Worm (Caenorhabditis elegans) whole organism, mixed stage, embryonic: ENCODE data around the gene Y69E1A.1.
"Not testable (repeated sequence)": the region's sequence is repeated elsewhere in the genome, so short reads cannot be mapped to it uniquely, and the experiment has no call there.

Experiments
- M03D4.4 ChIP-seq: sonication (generic microtip); optimal IDR thresholded peaks from 2 replicates; lab custom pipeline; 2017; ENCODE audit warnings: mild to moderate bottlenecking, missing genetic modification characterization, missing compliant biosample characterization
- bed-3 ChIP-seq: fragments of 200-800 bp; sonication (Bioruptor generic); optimal IDR thresholded peaks from 3 replicates; lab custom pipeline; 2018; ENCODE audit warnings: mild to moderate bottlenecking, missing genetic modification characterization, moderate library complexity, missing compliant biosample characterization
- blmp-1 ChIP-seq: fragments of 150-350 bp; optimal IDR thresholded peaks from 2 replicates; lab custom pipeline; 2014; ENCODE audit warnings: missing biosample characterization, missing genetic modification characterization
- ceh-39 ChIP-seq: fragments of 150-350 bp; optimal IDR thresholded peaks from 2 replicates; lab custom pipeline; 2014; ENCODE audit warnings: missing biosample characterization, missing genetic modification characterization
- ceh-43 ChIP-seq: fragments of 200-800 bp; sonication (Bioruptor generic); optimal IDR thresholded peaks from 2 replicates; lab custom pipeline; 2018; ENCODE audit warnings: mild to moderate bottlenecking, missing genetic modification characterization, moderate library complexity, missing compliant biosample characterization
- cnd-1 ChIP-seq: fragments of 200-800 bp; sonication (Bioruptor generic); optimal IDR thresholded peaks from 2 replicates; lab custom pipeline; 2018; ENCODE audit warnings: mild to moderate bottlenecking, missing genetic modification characterization, missing compliant biosample characterization
- drap-1 ChIP-seq: fragments of 200-800 bp; sonication (Bioruptor generic); optimal IDR thresholded peaks from 3 replicates; lab custom pipeline; 2018; ENCODE audit warnings: mild to moderate bottlenecking, missing genetic modification characterization, missing compliant biosample characterization
- elt-3 ChIP-seq: fragments of 150-350 bp; optimal IDR thresholded peaks from 2 replicates; lab custom pipeline; 2014; ENCODE audit warnings: missing biosample characterization, missing genetic modification characterization
- ham-2 ChIP-seq: fragments of 200-800 bp; sonication (Bioruptor generic); optimal IDR thresholded peaks from 2 replicates; lab custom pipeline; 2018; ENCODE audit warnings: mild to moderate bottlenecking, missing genetic modification characterization, missing compliant biosample characterization
- hlh-1 ChIP-seq: fragments of 150-350 bp; optimal IDR thresholded peaks from 2 replicates; lab custom pipeline; 2014; ENCODE audit warnings: missing biosample characterization, missing genetic modification reagents, missing genetic modification characterization
- lin-13 ChIP-seq: fragments of 150-350 bp; optimal IDR thresholded peaks from 2 replicates; lab custom pipeline; 2014; ENCODE audit warnings: missing biosample characterization, missing genetic modification characterization
- mab-5 ChIP-seq: fragments of 150-350 bp; optimal IDR thresholded peaks from 2 replicates; lab custom pipeline; 2014; ENCODE audit warnings: missing biosample characterization, missing genetic modification characterization
- mep-1 ChIP-seq: fragments of 150-350 bp; optimal IDR thresholded peaks from 2 replicates; lab custom pipeline; 2017; ENCODE audit warnings: missing biosample characterization, missing genetic modification reagents, missing genetic modification characterization, inconsistent platforms
- mls-2 ChIP-seq: sonication (generic microtip); optimal IDR thresholded peaks from 2 replicates; lab custom pipeline; 2016; ENCODE audit warnings: mild to moderate bottlenecking, missing genetic modification characterization, moderate library complexity, missing compliant biosample characterization
- nhr-12 ChIP-seq: fragments of 150-350 bp; optimal IDR thresholded peaks from 2 replicates; lab custom pipeline; 2014; ENCODE audit warnings: missing biosample characterization, missing genetic modification characterization
- nhr-2 ChIP-seq: fragments of 150-350 bp; optimal IDR thresholded peaks from 2 replicates; lab custom pipeline; 2014; ENCODE audit warnings: missing biosample characterization, missing genetic modification characterization
- nhr-28 ChIP-seq: fragments of 150-350 bp; optimal IDR thresholded peaks from 2 replicates; lab custom pipeline; 2014; ENCODE audit warnings: missing biosample characterization, missing genetic modification characterization
- nhr-76 ChIP-seq: sonication (generic microtip); optimal IDR thresholded peaks from 2 replicates; lab custom pipeline; 2017; ENCODE audit warnings: missing biosample characterization, missing genetic modification characterization
- sem-2 ChIP-seq: fragments of 200-800 bp; sonication (Bioruptor generic); optimal IDR thresholded peaks from 2 replicates; lab custom pipeline; 2018; ENCODE audit warnings: mild to moderate bottlenecking, missing genetic modification characterization, missing compliant biosample characterization
- snpc-4 ChIP-seq: fragments of 150-350 bp; optimal IDR thresholded peaks from 2 replicates; lab custom pipeline; 2014; ENCODE audit warnings: missing biosample characterization, missing genetic modification characterization
- sptf-1 ChIP-seq: sonication (generic microtip); optimal IDR thresholded peaks from 2 replicates; lab custom pipeline; 2017; ENCODE audit warnings: mild to moderate bottlenecking, missing genetic modification characterization, moderate library complexity, missing compliant biosample characterization
- tbx-8 ChIP-seq: fragments of 200-800 bp; sonication (Bioruptor generic); optimal IDR thresholded peaks from 2 replicates; lab custom pipeline; 2018; ENCODE audit warnings: mild to moderate bottlenecking, missing genetic modification characterization, moderate library complexity, missing compliant biosample characterization
- unc-120 ChIP-seq: sonication (generic microtip); optimal IDR thresholded peaks from 2 replicates; lab custom pipeline; 2017; ENCODE audit warnings: missing genetic modification characterization, missing compliant biosample characterization; ENCODE audit not compliant: poor library complexity, severe bottlenecking
- unc-39 ChIP-seq: fragments of 150-350 bp; optimal IDR thresholded peaks from 2 replicates; lab custom pipeline; 2014; ENCODE audit warnings: missing biosample characterization, missing genetic modification characterization
- unc-62 ChIP-seq: fragments of 150-350 bp; optimal IDR thresholded peaks from 2 replicates; lab custom pipeline; 2014; ENCODE audit warnings: missing biosample characterization, missing genetic modification reagents, missing genetic modification characterization
- zip-8 ChIP-seq: fragments of 150-350 bp; optimal IDR thresholded peaks from 2 replicates; lab custom pipeline; 2014; ENCODE audit warnings: missing biosample characterization, missing genetic modification characterization
- ztf-11 ChIP-seq: fragments of 150-350 bp; optimal IDR thresholded peaks from 2 replicates; lab custom pipeline; 2014; ENCODE audit warnings: missing biosample characterization, missing genetic modification characterization

Y69E1A.1 gene

DNA sequence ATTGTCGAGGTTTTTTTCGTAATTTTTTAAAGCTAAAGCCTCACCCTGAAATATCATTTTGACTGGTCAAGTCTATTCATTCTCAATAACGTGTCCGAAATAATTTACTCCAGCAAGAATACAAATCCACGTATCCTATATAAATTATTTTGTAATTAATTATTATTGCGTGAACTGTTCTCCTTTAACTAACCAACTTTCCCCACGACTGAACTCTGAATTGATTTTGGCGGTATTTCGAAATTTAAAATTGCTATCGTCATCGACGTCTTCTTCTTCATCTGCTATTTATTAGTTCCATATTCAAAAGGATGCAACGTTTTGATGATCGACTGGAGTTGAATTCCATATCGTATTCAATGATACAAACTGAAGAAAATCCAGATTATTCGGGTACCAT lies 17.7 kb upstream of the Y69E1A.1 start, which contains the start of the genes aqp-3 and Y69E1A.8:
aqp-3 (minus strand) TSS at position 101 of the 400 bp plus-strand sequence.
Y69E1A.8 (plus strand) TSS at position 246 of the 400 bp plus-strand sequence.
- TF ChIP-seq nhr-28 (tag; lab: Kevin White, UChicago) (no peak), nhr-76 (no peak), hlh-1 (tag; lab: Kevin White, UChicago) (no peak), bed-3 (GFP tag; lab: Kevin White, UChicago) (no peak), tbx-8 (GFP tag; lab: Kevin White, UChicago) (no peak), unc-120 (tag; lab: Kevin White, UChicago) (no peak)

DNA sequence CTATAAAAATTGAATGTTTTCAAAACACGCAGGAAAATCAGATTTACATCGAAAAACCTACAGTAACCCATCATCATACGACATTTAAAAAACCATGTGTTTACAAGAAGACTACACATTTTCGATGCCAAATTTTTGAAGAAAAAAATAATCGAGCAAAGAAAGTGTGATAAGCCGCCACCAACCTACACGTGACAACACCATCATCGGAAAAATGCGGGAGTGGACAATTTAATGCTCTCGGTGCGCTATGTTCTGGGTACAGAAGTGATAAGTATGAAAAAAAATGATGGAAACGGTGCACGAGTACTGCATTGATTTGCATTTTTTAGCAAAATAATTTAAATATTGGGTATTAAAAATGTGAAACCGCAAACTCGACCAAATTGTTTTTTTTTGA lies 16.0 kb upstream of the Y69E1A.1 start:
- no peak for TF ChIP-seq ceh-43
- no peak for TF ChIP-seq elt-3 (tag; lab: Kevin White, UChicago)
- no peak for TF ChIP-seq blmp-1
- TF ChIP-seq mls-2 (tag; lab: Kevin White, UChicago), result no peak
- TF ChIP-seq nhr-2 (tag; lab: Kevin White, UChicago), result no peak
- TF ChIP-seq unc-120 (tag; lab: Kevin White, UChicago), result no peak
- no peak for TF ChIP-seq nhr-12 (tag; lab: Kevin White, UChicago)
- no peak for TF ChIP-seq M03D4.4 (tag; lab: Kevin White, UChicago)
- no peak for TF ChIP-seq nhr-76
- no peak for TF ChIP-seq ztf-11 (tag; lab: Kevin White, UChicago)
- no peak for TF ChIP-seq ham-2 (GFP tag; lab: Kevin White, UChicago)
- no peak for TF ChIP-seq nhr-28 (tag; lab: Kevin White, UChicago)
- no peak for TF ChIP-seq ceh-39

DNA sequence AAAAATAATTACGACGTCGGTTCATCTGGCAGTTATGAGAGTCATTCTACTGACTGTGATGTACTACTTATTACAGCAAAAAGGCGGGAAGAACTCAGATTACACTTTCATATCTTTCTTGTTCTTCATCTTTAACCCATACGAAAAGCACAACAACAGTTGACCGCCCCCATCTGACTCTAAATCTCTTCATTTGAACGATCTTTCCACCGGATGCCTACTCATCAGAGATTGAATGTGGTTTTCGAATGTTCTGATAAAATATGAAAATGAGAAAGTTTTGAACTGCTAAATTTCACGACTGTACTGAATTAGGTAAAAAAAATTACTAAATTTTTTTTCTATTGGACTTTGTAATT lies 9.5 kb upstream of the Y69E1A.1 start, which contains the start of gene sri-19:
sri-19 (plus strand) TSS at position 143 of the 359 bp plus-strand sequence.
- TF ChIP-seq unc-39 (tag; lab: Kevin White, UChicago), result no peak
- no peak for TF ChIP-seq elt-3 (tag; lab: Kevin White, UChicago)
- TF ChIP-seq nhr-12 (tag; lab: Kevin White, UChicago), result no peak
- no peak for TF ChIP-seq blmp-1
- TF ChIP-seq mep-1 (tag; lab: Kevin White, UChicago), result no peak
- no peak for TF ChIP-seq cnd-1 (tag; lab: Kevin White, UChicago)
- no peak for TF ChIP-seq snpc-4
- peak; percentile 82 for TF ChIP-seq hlh-1 (tag; lab: Kevin White, UChicago)
- TF ChIP-seq unc-120 (tag; lab: Kevin White, UChicago), result peak; percentile 21
- TF ChIP-seq lin-13 (tag; lab: Kevin White, UChicago), result no peak
- no peak for TF ChIP-seq ceh-43
- TF ChIP-seq, all 35 proteins: peak for 2

DNA sequence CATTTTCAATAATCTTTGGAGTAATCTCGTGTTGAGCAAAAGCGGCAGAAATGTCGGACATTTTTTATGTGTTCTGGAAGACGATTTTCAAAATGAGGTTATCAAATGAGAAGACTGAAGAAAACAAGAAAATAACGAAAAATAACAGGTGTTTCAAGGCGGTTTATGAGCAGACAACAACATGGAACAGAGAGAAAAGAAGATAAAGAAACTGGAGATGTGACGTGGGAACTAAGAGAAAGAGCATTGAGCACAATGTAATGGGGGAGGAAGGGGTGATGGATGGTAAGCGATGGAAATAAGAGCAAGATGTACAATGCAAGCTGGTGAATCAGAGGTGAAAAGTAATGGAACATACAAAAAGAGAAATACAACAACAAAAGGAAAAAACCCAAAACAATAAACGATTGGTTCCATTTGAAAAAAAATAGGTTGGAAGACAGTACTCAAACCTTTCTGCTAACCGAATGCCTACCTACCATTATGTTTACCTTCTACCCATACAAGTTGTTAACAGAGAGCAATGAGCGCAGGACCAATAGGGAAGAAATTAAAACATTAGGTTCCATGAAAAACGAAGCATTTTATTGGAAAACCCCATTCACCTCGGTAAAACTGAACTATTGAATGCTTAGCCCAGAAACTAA lies 9.0 kb upstream of the Y69E1A.1 start, which contains the start of gene Y69E1A.5:
Y69E1A.5 (minus strand) TSS at position 73 of the 647 bp plus-strand sequence.
- TF ChIP-seq mab-5 (tag; lab: Kevin White, UChicago), result peak; percentile 31
- TF ChIP-seq unc-62, result peak; percentile 40
- TF ChIP-seq hlh-1 (tag; lab: Kevin White, UChicago), result peak; percentile 82
- TF ChIP-seq nhr-76, result no peak

DNA sequence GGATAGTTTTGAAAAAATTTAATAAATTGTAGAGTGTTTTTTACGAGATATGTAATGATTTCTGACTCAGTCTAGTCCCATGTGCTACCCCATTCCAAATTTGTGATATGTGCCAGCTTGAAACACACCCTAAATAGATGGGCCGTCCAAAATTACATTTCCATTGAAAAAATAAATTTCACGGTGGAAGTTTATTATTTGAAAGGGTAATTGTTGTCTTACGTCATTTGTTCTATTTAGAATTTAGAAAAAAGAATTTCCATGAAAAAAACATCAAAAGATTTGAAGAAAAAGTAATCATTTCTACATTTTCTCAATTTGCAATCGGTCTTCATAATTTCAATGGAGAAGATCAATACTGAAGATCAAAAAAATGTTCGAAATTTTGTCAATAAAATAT lies 6.3 kb upstream of the Y69E1A.1 start, which contains the start of gene Y69E1A.4:
Y69E1A.4 (plus strand) TSS at position 301 of the 400 bp plus-strand sequence.
- not testable (repeated sequence) for TF ChIP-seq tbx-8 (GFP tag; lab: Kevin White, UChicago); sem-2 (GFP tag; lab: Kevin White, UChicago); nhr-28 (tag; lab: Kevin White, UChicago)

DNA sequence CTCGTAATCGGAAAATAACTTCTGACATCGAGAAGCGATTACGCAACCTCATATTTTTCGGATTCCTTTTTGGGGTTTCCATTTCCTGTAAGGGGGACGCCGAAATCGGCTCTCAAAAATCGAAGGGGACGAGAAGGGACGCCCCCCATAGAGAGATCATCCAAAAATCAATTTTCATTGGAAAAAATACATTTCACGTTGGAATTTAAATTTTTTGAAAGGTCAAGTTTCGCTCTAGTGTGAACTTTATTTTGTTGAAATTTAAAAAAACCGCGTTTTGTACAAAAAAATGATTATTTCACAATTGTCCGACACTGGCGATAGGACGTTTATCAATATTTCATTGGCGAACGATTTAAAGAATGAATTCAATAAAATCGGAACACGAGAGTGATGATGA lies 3.3 kb upstream of the Y69E1A.1 start, which contains the start of gene Y69E1A.3:
Y69E1A.3 (plus strand) TSS at position 301 of the 400 bp plus-strand sequence.
- TF ChIP-seq ztf-11 (tag; lab: Kevin White, UChicago) (no peak), sem-2 (GFP tag; lab: Kevin White, UChicago) (no peak), sptf-1 (tag; lab: Kevin White, UChicago) (no peak), nhr-28 (tag; lab: Kevin White, UChicago) (no peak), drap-1 (GFP tag; lab: Kevin White, UChicago) (no peak), nhr-2 (tag; lab: Kevin White, UChicago) (no peak), zip-8 (tag; lab: Kevin White, UChicago) (no peak), bed-3 (GFP tag; lab: Kevin White, UChicago) (no peak), ceh-39 (no peak)
- TF ChIP-seq, all 35 proteins: peak for 0
